Worm (Caenorhabditis elegans) whole organism, L3 larva: Measurements from ENCODE around the gene F54F2.7.

ENCODE experiments used
- R02D3.7 ChIP-seq: fragments of 150-350 bp; optimal IDR thresholded peaks from 2 replicates; lab custom pipeline; 2014; ENCODE audit warnings: missing biosample characterization, missing genetic modification characterization
- fos-1 ChIP-seq: fragments of 150-350 bp; optimal IDR thresholded peaks from 2 replicates; lab custom pipeline; 2014; ENCODE audit warnings: missing biosample characterization, missing genetic modification characterization
- jun-1 ChIP-seq: fragments of 150-350 bp; optimal IDR thresholded peaks from 2 replicates; lab custom pipeline; 2014; ENCODE audit warnings: missing biosample characterization, missing genetic modification reagents, missing genetic modification characterization
- nhr-11 ChIP-seq: fragments of 150-350 bp; optimal IDR thresholded peaks from 2 replicates; lab custom pipeline; 2014; ENCODE audit warnings: missing biosample characterization, missing genetic modification characterization
- nhr-25 ChIP-seq: sonication (generic microtip); optimal IDR thresholded peaks from 2 replicates; lab custom pipeline; 2017; ENCODE audit warnings: missing biosample characterization, missing genetic modification characterization
- tbx-2 ChIP-seq: sonication (generic microtip); optimal IDR thresholded peaks from 2 replicates; lab custom pipeline; 2016; ENCODE audit warnings: mild to moderate bottlenecking, missing genetic modification characterization, missing compliant biosample characterization

- TF ChIP-seq jun-1 (tag; lab: Kevin White, UChicago) (no peak), nhr-25 (tag; lab: Kevin White, UChicago) (peak; percentile 93), R02D3.7 (tag; lab: Kevin White, UChicago) (no peak), nhr-11 (tag; lab: Kevin White, UChicago) (no peak), fos-1 (tag; lab: Kevin White, UChicago) (peak; percentile 44), tbx-2 (tag; lab: Kevin White, UChicago) (peak; percentile 21)
Measured at ce11 chrIII:8780473-8780872, 26.7 kb downstream of the F54F2.7 start.
